Worm (Caenorhabditis elegans) whole organism, L4 larva: Measurements from ENCODE around the gene T02C12.5.

ENCODE experiments used
- F49E8.2 ChIP-seq: sonication (generic microtip); optimal IDR thresholded peaks from 2 replicates; lab custom pipeline; 2016; ENCODE audit warnings: missing compliant biosample characterization, mild to moderate bottlenecking, missing genetic modification characterization, borderline replicate concordance
- ama-1 ChIP-seq: fragments of 150-350 bp; optimal IDR thresholded peaks from 2 replicates; lab custom pipeline; 2014; ENCODE audit warnings: inconsistent platforms, mixed read lengths
- dpl-1 ChIP-seq: fragments of 150-350 bp; optimal IDR thresholded peaks from 2 replicates; lab custom pipeline; 2014; ENCODE audit warnings: missing biosample characterization, missing genetic modification reagents, missing genetic modification characterization
- egl-27 ChIP-seq: sonication (generic microtip); optimal IDR thresholded peaks from 3 replicates; lab custom pipeline; 2017; ENCODE audit warnings: missing biosample characterization, missing genetic modification reagents, missing genetic modification characterization
- lin-39 ChIP-seq: fragments of 150-350 bp; optimal IDR thresholded peaks from 2 replicates; lab custom pipeline; 2014; ENCODE audit warnings: missing biosample characterization, missing genetic modification reagents, missing genetic modification characterization
- mdt-29 ChIP-seq: fragments of 200-800 bp; sonication (Bioruptor generic); IDR thresholded peaks from 2 replicates; pipeline ENCODE4 v1.3.6; 2022; ENCODE audit warnings: missing genetic modification reagents, missing genetic modification characterization, missing compliant biosample characterization
- mes-2 ChIP-seq: sonication (generic microtip); optimal IDR thresholded peaks from 2 replicates; lab custom pipeline; 2016; ENCODE audit warnings: missing genotype, mild to moderate bottlenecking, missing genetic modification characterization, missing compliant biosample characterization; ENCODE audit not compliant: poor library complexity, severe bottlenecking
- nhr-10 ChIP-seq: fragments of 150-350 bp; optimal IDR thresholded peaks from 2 replicates; lab custom pipeline; 2014; ENCODE audit warnings: missing biosample characterization, missing genetic modification characterization
- nhr-25 ChIP-seq: sonication (generic microtip); optimal IDR thresholded peaks from 2 replicates; lab custom pipeline; 2017; ENCODE audit warnings: missing genetic modification characterization, mild to moderate bottlenecking, missing compliant biosample characterization, antibody characterized with exemption, moderate library complexity, borderline replicate concordance; ENCODE audit not compliant: insufficient read depth
- nhr-28 ChIP-seq: fragments of 150-350 bp; optimal IDR thresholded peaks from 2 replicates; lab custom pipeline; 2014; ENCODE audit warnings: missing biosample characterization, missing genetic modification characterization
- pha-4 ChIP-seq, 2 experiments: fragments of 150-350 bp in 1 of 2; fragments of 200-800 bp in 1 of 2; sonication (Bioruptor generic) in 1 of 2; IDR thresholded peaks in 1 of 2; optimal IDR thresholded peaks in 1 of 2; 2 replicates each; pipeline versions ENCODE4 v1.3.6 to Lab custom; 2014 to 2022; ENCODE audit warnings: missing genetic modification characterization in 2 of 2, missing genetic modification reagents in 2 of 2, missing biosample characterization in 1 of 2, missing compliant biosample characterization in 1 of 2
- spr-1 ChIP-seq: sonication (generic microtip); optimal IDR thresholded peaks from 2 replicates; lab custom pipeline; 2016; ENCODE audit warnings: mild to moderate bottlenecking, missing genetic modification characterization, missing compliant biosample characterization
- unc-130 ChIP-seq: sonication (generic microtip); optimal IDR thresholded peaks from 2 replicates; lab custom pipeline; 2016; ENCODE audit warnings: missing genetic modification reagents, missing genetic modification characterization, missing compliant biosample characterization

- TF ChIP-seq nhr-25 (tag; lab: Kevin White, UChicago) (no peak), pha-4 (GFP tag; IDR thresholded peaks at IDR 0.05; lab: Robert Waterston, UW) (peak; percentile 27; the same call in 1 of the 2 replicates), pha-4 (tag; optimal IDR thresholded peaks at IDR 0.05; lab: Kevin White, UChicago) (no peak), unc-130 (peak; percentile 76), lin-39 (tag; lab: Kevin White, UChicago) (no peak), mdt-29 (GFP tag; lab: Robert Waterston, UW) (no peak), ama-1 (lab: Kevin White, UChicago) (peak; percentile 92), nhr-10 (tag; lab: Kevin White, UChicago) (no peak), nhr-28 (tag; lab: Kevin White, UChicago) (no peak), dpl-1 (GFP tag; lab: Kevin White, UChicago) (no peak), mes-2 (tag; lab: Kevin White, UChicago) (peak; percentile 17), spr-1 (tag; lab: Kevin White, UChicago) (peak; percentile 29), egl-27 (tag; lab: Kevin White, UChicago) (no peak), F49E8.2 (tag; lab: Kevin White, UChicago) (peak; percentile 85)
Measured at ce11 chrIII:4015382-4015986, 12.5 kb downstream of the T02C12.5 start.
